Worm (Caenorhabditis elegans) whole organism, L4 larva: ENCODE data around the gene zag-1.

Experiments used
- ceh-82 ChIP-seq: sonication (generic microtip); optimal IDR thresholded peaks from 2 replicates; lab custom pipeline; 2017; ENCODE audit warnings: missing biosample characterization, missing genetic modification characterization
- ces-1 ChIP-seq: fragments of 150-350 bp; sonication (generic microtip); optimal IDR thresholded peaks from 4 replicates; lab custom pipeline; 2014; ENCODE audit warnings: missing biosample characterization, missing genetic modification reagents, missing genetic modification characterization
- dpl-1 ChIP-seq: fragments of 150-350 bp; optimal IDR thresholded peaks from 2 replicates; lab custom pipeline; 2014; ENCODE audit warnings: missing biosample characterization, missing genetic modification reagents, missing genetic modification characterization
- nhr-11 ChIP-seq: fragments of 150-350 bp; optimal IDR thresholded peaks from 2 replicates; lab custom pipeline; 2014; ENCODE audit warnings: missing biosample characterization, missing genetic modification characterization
- nhr-28 ChIP-seq: fragments of 150-350 bp; optimal IDR thresholded peaks from 2 replicates; lab custom pipeline; 2014; ENCODE audit warnings: missing biosample characterization, missing genetic modification characterization
- pqm-1 ChIP-seq: sonication (generic microtip); optimal IDR thresholded peaks from 2 replicates; lab custom pipeline; 2017; ENCODE audit warnings: missing biosample characterization, missing genetic modification characterization
- skn-1 ChIP-seq: fragments of 150-350 bp; optimal IDR thresholded peaks from 2 replicates; lab custom pipeline; 2014; ENCODE audit warnings: missing biosample characterization, missing genetic modification characterization
- unc-39 ChIP-seq: sonication (generic microtip); optimal IDR thresholded peaks from 2 replicates; lab custom pipeline; 2017; ENCODE audit warnings: missing biosample characterization, missing genetic modification characterization
- zag-1 ChIP-seq: fragments of 150-350 bp; optimal IDR thresholded peaks from 2 replicates; lab custom pipeline; 2014; ENCODE audit warnings: missing biosample characterization, missing genetic modification characterization

DNA sequence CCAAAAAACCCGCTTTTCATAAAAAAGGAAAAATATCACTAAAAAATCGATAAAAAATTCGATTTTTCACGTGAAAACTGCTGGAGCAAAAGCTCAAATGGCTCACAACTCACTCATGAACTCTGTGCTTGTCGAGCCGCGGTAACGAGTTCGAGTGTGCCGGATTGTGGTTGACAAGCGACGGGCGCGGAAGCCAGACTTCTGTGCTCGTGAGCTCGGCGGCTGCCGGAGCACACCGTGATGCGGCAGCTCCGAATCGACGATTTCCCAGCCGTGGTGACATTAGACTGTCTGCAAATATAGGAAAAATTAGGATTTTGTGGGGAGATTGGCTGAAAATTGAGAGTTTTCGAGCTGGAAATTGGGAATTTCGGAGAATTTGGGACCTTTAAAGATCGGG lies 42.8 kb upstream of the zag-1 start:
- TF ChIP-seq nhr-11 (tag; lab: Kevin White, UChicago) (no peak), skn-1 (tag; lab: Kevin White, UChicago) (no peak), nhr-28 (tag; lab: Kevin White, UChicago) (no peak), dpl-1 (GFP tag; lab: Kevin White, UChicago) (no peak), ceh-82 (tag; lab: Kevin White, UChicago) (no peak), unc-39 (tag; lab: Kevin White, UChicago) (no peak), zag-1 (tag; lab: Kevin White, UChicago) (no peak), pqm-1 (no peak), ces-1 (GFP tag; lab: Kevin White, UChicago) (no peak)
